Worm (Caenorhabditis elegans) whole organism, L2 larva: ENCODE data around the gene Y50D4A.10.
"Not testable (repeated sequence)": the region's sequence is repeated elsewhere in the genome, so short reads cannot be mapped to it uniquely, and the experiment has no call there.

Source experiments
- C34F6.9 ChIP-seq: fragments of 150-350 bp; optimal IDR thresholded peaks from 2 replicates; lab custom pipeline; 2014; ENCODE audit warnings: missing biosample characterization, missing genetic modification characterization
- aly-2 ChIP-seq: fragments of 150-350 bp; optimal IDR thresholded peaks from 2 replicates; lab custom pipeline; 2014; ENCODE audit warnings: missing biosample characterization, missing genetic modification characterization
- ceh-16 ChIP-seq: fragments of 150-350 bp; optimal IDR thresholded peaks from 2 replicates; lab custom pipeline; 2014; ENCODE audit warnings: missing biosample characterization, missing genetic modification characterization
- crh-2 ChIP-seq: sonication (generic microtip); optimal IDR thresholded peaks from 2 replicates; lab custom pipeline; 2017; ENCODE audit warnings: missing biosample characterization, missing genetic modification characterization
- lin-39 ChIP-seq: fragments of 150-350 bp; optimal IDR thresholded peaks from 2 replicates; lab custom pipeline; 2014; ENCODE audit warnings: missing biosample characterization, missing genetic modification reagents, missing genetic modification characterization
- lsy-2 ChIP-seq, 2 experiments: fragments of 150-350 bp in 1 of 2; sonication (generic microtip) in 1 of 2; optimal IDR thresholded peaks; 2 replicates each; lab custom pipeline; 2014 to 2017; ENCODE audit warnings: missing biosample characterization in 2 of 2, missing genetic modification characterization in 2 of 2
- mab-5 ChIP-seq: fragments of 150-350 bp; optimal IDR thresholded peaks from 2 replicates; lab custom pipeline; 2014; ENCODE audit warnings: missing biosample characterization, missing genetic modification characterization
- mdl-1 ChIP-seq, 2 experiments: fragments of 150-350 bp in 1 of 2; sonication (generic microtip) in 1 of 2; optimal IDR thresholded peaks; 2 replicates each; lab custom pipeline; 2017; ENCODE audit warnings: missing biosample characterization in 2 of 2, missing genetic modification characterization in 2 of 2
- nhr-23 ChIP-seq: fragments of 150-350 bp; optimal IDR thresholded peaks from 2 replicates; lab custom pipeline; 2014; ENCODE audit warnings: missing biosample characterization, missing genetic modification reagents, missing genetic modification characterization
- nhr-237 ChIP-seq: fragments of 150-350 bp; optimal IDR thresholded peaks from 2 replicates; lab custom pipeline; 2014; ENCODE audit warnings: missing biosample characterization, missing genetic modification characterization
- nhr-25 ChIP-seq: fragments of 150-350 bp; sonication (generic microtip); optimal IDR thresholded peaks from 3 replicates; lab custom pipeline; 2014; ENCODE audit warnings: missing biosample characterization, missing genetic modification characterization
- snpc-4 ChIP-seq: fragments of 150-350 bp; optimal IDR thresholded peaks from 2 replicates; lab custom pipeline; 2014; ENCODE audit warnings: missing biosample characterization, missing genetic modification characterization
- zag-1 ChIP-seq: fragments of 150-350 bp; optimal IDR thresholded peaks from 2 replicates; lab custom pipeline; 2014; ENCODE audit warnings: missing biosample characterization, missing genetic modification characterization

DNA sequence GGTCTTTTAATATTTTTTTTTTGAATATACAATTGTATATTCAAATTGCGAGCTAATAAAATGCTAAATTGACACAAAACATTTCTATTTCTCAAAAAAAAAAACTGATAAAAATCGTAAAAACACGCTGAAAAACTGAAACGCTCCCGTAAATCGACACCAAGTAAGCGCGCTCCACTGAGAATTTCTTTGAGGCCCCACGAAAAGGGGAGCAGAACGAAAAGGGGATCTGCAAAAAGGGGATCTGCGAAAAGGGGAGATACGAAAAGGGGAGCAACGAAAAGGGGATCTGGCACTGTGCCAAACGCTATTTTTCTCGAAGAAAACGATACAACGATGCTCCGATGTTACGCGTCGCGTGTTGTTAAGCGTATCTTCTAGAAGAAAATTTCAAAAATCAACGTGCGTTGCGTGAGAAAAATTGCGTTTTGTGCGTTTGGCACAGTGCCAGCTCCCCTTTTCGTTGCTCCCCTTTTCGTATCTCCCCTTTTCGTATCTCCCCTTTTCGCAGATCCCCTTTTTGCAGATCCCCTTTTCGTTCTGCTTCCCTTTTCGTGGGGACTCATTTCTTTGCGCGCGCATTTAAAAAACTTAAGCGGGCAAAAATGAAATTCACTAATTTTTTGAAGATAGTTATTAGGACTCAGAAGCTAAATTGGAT is 23.2 kb downstream of the Y50D4A.10 start:
- TF ChIP-seq C34F6.9 (tag; lab: Kevin White, UChicago), result peak; percentile 42
- not testable (repeated sequence) for TF ChIP-seq aly-2; nhr-23 (tag; lab: Kevin White, UChicago); nhr-237 (tag; lab: Kevin White, UChicago); nhr-25 (tag; lab: Kevin White, UChicago); lin-39 (tag; lab: Kevin White, UChicago); mab-5 (tag; lab: Kevin White, UChicago); zag-1 (tag; lab: Kevin White, UChicago); snpc-4 (tag; lab: Kevin White, UChicago); ceh-16 (tag; lab: Kevin White, UChicago); mdl-1 (tag; optimal IDR thresholded peaks at IDR 0.05; lab: Kevin White, UChicago)
- peak in 1 of 2 experiments; percentile 47 for TF ChIP-seq lsy-2 (tag; optimal IDR thresholded peaks at IDR 0.05; lab: Kevin White, UChicago)
- peak; percentile 22 for TF ChIP-seq crh-2 (tag; lab: Kevin White, UChicago)
